Worm (Caenorhabditis elegans) whole organism, young adult: Measurements from ENCODE around the gene T22E5.6.

ENCODE experiments used
- B0019.2 ChIP-seq: fragments of 200-800 bp; sonication (Bioruptor generic); conservative IDR thresholded peaks from 2 replicates; pipeline ENCODE4 v1.3.6; 2022; ENCODE audit warnings: missing genetic modification reagents, missing genetic modification characterization, missing compliant biosample characterization
- B0035.1 ChIP-seq: sonication (generic microtip); optimal IDR thresholded peaks from 2 replicates; lab custom pipeline; 2016; ENCODE audit warnings: missing genetic modification characterization, mild to moderate bottlenecking, missing compliant biosample characterization, missing genotype, missing genetic modification reagents
- B0336.3 ChIP-seq: fragments of 200-800 bp; sonication (Bioruptor generic); IDR thresholded peaks from 2 replicates; pipeline ENCODE4 v1.3.6; 2022; ENCODE audit warnings: missing genetic modification characterization, missing compliant biosample characterization
- F23B12.7 ChIP-seq: sonication (generic microtip); optimal IDR thresholded peaks from 2 replicates; lab custom pipeline; 2017; ENCODE audit warnings: missing genetic modification characterization, mild to moderate bottlenecking, missing compliant biosample characterization, antibody characterized with exemption, moderate library complexity; ENCODE audit not compliant: insufficient read depth
- F39B2.1 ChIP-seq: fragments of 200-800 bp; sonication (Bioruptor generic); IDR thresholded peaks from 2 replicates; pipeline ENCODE4 v1.3.6; 2022; ENCODE audit warnings: missing genetic modification reagents, missing genetic modification characterization, missing compliant biosample characterization
- F49E8.2 ChIP-seq: sonication (generic microtip); optimal IDR thresholded peaks from 3 replicates; lab custom pipeline; 2017; ENCODE audit warnings: missing genetic modification characterization, mild to moderate bottlenecking, missing compliant biosample characterization, antibody characterized with exemption, moderate library complexity; ENCODE audit not compliant: insufficient read depth
- F52B5.7 ChIP-seq: sonication (generic microtip); optimal IDR thresholded peaks from 2 replicates; lab custom pipeline; 2016; ENCODE audit warnings: mild to moderate bottlenecking, missing genetic modification characterization, missing compliant biosample characterization
- Y95B8A.8 ChIP-seq: fragments of 200-800 bp; sonication (Bioruptor generic); IDR thresholded peaks from 2 replicates; pipeline ENCODE4 v1.3.6; 2022; ENCODE audit warnings: missing genetic modification reagents, missing genetic modification characterization, missing compliant biosample characterization
- ccch-3 ChIP-seq: fragments of 200-800 bp; sonication (Bioruptor generic); optimal IDR thresholded peaks from 2 replicates; lab custom pipeline; 2018; ENCODE audit warnings: mild to moderate bottlenecking, missing genetic modification characterization, missing compliant biosample characterization
- cebp-1 ChIP-seq, 2 experiments: fragments of 200-800 bp in 1 of 2; sonication (Bioruptor generic) in 1 of 2; sonication (generic microtip) in 1 of 2; IDR thresholded peaks in 1 of 2; optimal IDR thresholded peaks in 1 of 2; 2 replicates each; pipeline versions ENCODE4 v1.3.6 to Lab custom; 2017 to 2022; ENCODE audit warnings: missing compliant biosample characterization in 2 of 2, missing genetic modification characterization in 2 of 2, mild to moderate bottlenecking in 1 of 2, missing genetic modification reagents in 1 of 2, moderate library complexity in 1 of 2
- ceh-27 ChIP-seq: fragments of 200-800 bp; sonication (Bioruptor generic); optimal IDR thresholded peaks from 2 replicates; lab custom pipeline; 2018; ENCODE audit warnings: mild to moderate bottlenecking, missing genetic modification characterization, moderate library complexity, missing compliant biosample characterization
- ceh-58 ChIP-seq: fragments of 200-800 bp; sonication (Bioruptor generic); IDR thresholded peaks from 2 replicates; pipeline ENCODE4 v1.3.6; 2022; ENCODE audit warnings: missing genetic modification characterization, missing compliant biosample characterization
- dox-1 ChIP-seq: fragments of 200-800 bp; sonication (Bioruptor generic); IDR thresholded peaks from 2 replicates; pipeline ENCODE4 v1.3.6; 2022; ENCODE audit warnings: missing genetic modification reagents, missing genetic modification characterization, missing compliant biosample characterization
- dpff-1 ChIP-seq: sonication (generic microtip); optimal IDR thresholded peaks from 2 replicates; lab custom pipeline; 2017; ENCODE audit warnings: mild to moderate bottlenecking, missing genetic modification characterization, missing compliant biosample characterization
- efl-1 ChIP-seq: fragments of 150-350 bp; optimal IDR thresholded peaks from 2 replicates; lab custom pipeline; 2014; ENCODE audit warnings: missing biosample characterization, missing genetic modification reagents, missing genetic modification characterization
- fkh-3 ChIP-seq: sonication (generic microtip); optimal IDR thresholded peaks from 2 replicates; lab custom pipeline; 2016; ENCODE audit warnings: mild to moderate bottlenecking, missing genetic modification characterization, missing compliant biosample characterization
- hrde-1 ChIP-seq: sonication (generic microtip); optimal IDR thresholded peaks from 2 replicates; lab custom pipeline; 2016; ENCODE audit warnings: missing genetic modification characterization, mild to moderate bottlenecking, missing compliant biosample characterization, moderate library complexity, missing genotype, missing genetic modification reagents, borderline replicate concordance
- hsf-1 ChIP-seq: fragments of 200-800 bp; sonication (Bioruptor generic); IDR thresholded peaks from 2 replicates; pipeline ENCODE4 v1.3.6; 2022; ENCODE audit warnings: missing genetic modification reagents, missing genetic modification characterization, missing compliant biosample characterization
- let-526 ChIP-seq: fragments of 200-800 bp; sonication (Bioruptor generic); IDR thresholded peaks from 2 replicates; pipeline ENCODE4 v1.3.6; 2022; ENCODE audit warnings: missing genetic modification reagents, missing genetic modification characterization, missing compliant biosample characterization
- lin-35 ChIP-seq, 3 experiments: fragments of 150-350 bp in 2 of 3; sonication (generic microtip) in 1 of 3; optimal IDR thresholded peaks; 2 replicates each; lab custom pipeline; 2014 to 2018; ENCODE audit warnings: missing biosample characterization in 3 of 3, missing genetic modification characterization in 3 of 3, missing genetic modification reagents in 3 of 3
- lin-40 ChIP-seq: sonication (generic microtip); optimal IDR thresholded peaks from 2 replicates; lab custom pipeline; 2016; ENCODE audit warnings: missing genetic modification characterization, mild to moderate bottlenecking, missing compliant biosample characterization, missing genotype, missing genetic modification reagents
- lir-1 ChIP-seq: fragments of 200-800 bp; sonication (Bioruptor generic); conservative IDR thresholded peaks from 2 replicates; pipeline ENCODE4 v1.3.6; 2022; ENCODE audit warnings: missing genetic modification reagents, missing genetic modification characterization, missing compliant biosample characterization
- madf-10 ChIP-seq: sonication (generic microtip); optimal IDR thresholded peaks from 2 replicates; lab custom pipeline; 2016; ENCODE audit warnings: mild to moderate bottlenecking, missing genetic modification characterization, missing compliant biosample characterization
- mel-28 ChIP-seq: sonication (generic microtip); optimal IDR thresholded peaks from 2 replicates; lab custom pipeline; 2016; ENCODE audit warnings: borderline replicate concordance, mild to moderate bottlenecking, missing genetic modification characterization, missing compliant biosample characterization
- mes-4 ChIP-seq: sonication (generic microtip); optimal IDR thresholded peaks from 2 replicates; lab custom pipeline; 2016; ENCODE audit warnings: missing genotype, missing genetic modification characterization, missing compliant biosample characterization
- nfyb-1 ChIP-seq: fragments of 200-800 bp; sonication (Bioruptor generic); IDR thresholded peaks from 2 replicates; pipeline ENCODE4 v1.3.6; 2022; ENCODE audit warnings: missing genetic modification reagents, missing genetic modification characterization, missing compliant biosample characterization
- pha-4 ChIP-seq: fragments of 150-350 bp; sonication (generic microtip); optimal IDR thresholded peaks from 2 replicates; lab custom pipeline; 2014; ENCODE audit warnings: missing biosample characterization, missing genetic modification reagents, missing genetic modification characterization
- rcor-1 ChIP-seq: fragments of 200-800 bp; sonication (Bioruptor generic); IDR thresholded peaks from 2 replicates; pipeline ENCODE4 v1.3.6; 2022; ENCODE audit warnings: missing genetic modification reagents, missing genetic modification characterization, missing compliant biosample characterization
- repo-1 ChIP-seq: sonication (generic microtip); optimal IDR thresholded peaks from 2 replicates; lab custom pipeline; 2017; ENCODE audit warnings: mild to moderate bottlenecking, missing genetic modification characterization, missing compliant biosample characterization
- sdz-38 ChIP-seq: sonication (generic microtip); optimal IDR thresholded peaks from 2 replicates; lab custom pipeline; 2016; ENCODE audit warnings: missing genotype, missing genetic modification characterization, missing compliant biosample characterization
- snpc-1.3 ChIP-seq: sonication (generic microtip); optimal IDR thresholded peaks from 2 replicates; lab custom pipeline; 2017; ENCODE audit warnings: missing genetic modification characterization, mild to moderate bottlenecking, missing compliant biosample characterization, antibody characterized with exemption, moderate library complexity, missing genotype, missing genetic modification reagents; ENCODE audit not compliant: insufficient read depth
- snpc-3.4 ChIP-seq: sonication (generic microtip); optimal IDR thresholded peaks from 2 replicates; lab custom pipeline; 2017; ENCODE audit warnings: missing genetic modification characterization, mild to moderate bottlenecking, missing compliant biosample characterization, antibody characterized with exemption, moderate library complexity, missing genotype, missing genetic modification reagents
- tbx-9 ChIP-seq: sonication (generic microtip); optimal IDR thresholded peaks from 2 replicates; lab custom pipeline; 2016; ENCODE audit warnings: borderline replicate concordance, missing genetic modification characterization, inconsistent platforms, missing compliant biosample characterization
- tlf-1 ChIP-seq: fragments of 200-800 bp; sonication (Bioruptor generic); optimal IDR thresholded peaks from 2 replicates; lab custom pipeline; 2018; ENCODE audit warnings: mild to moderate bottlenecking, missing genetic modification characterization, missing compliant biosample characterization
- unc-130 ChIP-seq: sonication (generic microtip); optimal IDR thresholded peaks from 2 replicates; lab custom pipeline; 2016; ENCODE audit warnings: missing genetic modification reagents, missing genetic modification characterization, missing compliant biosample characterization
- unc-62 ChIP-seq: fragments of 150-350 bp; optimal IDR thresholded peaks from 2 replicates; lab custom pipeline; 2014; ENCODE audit warnings: missing biosample characterization, missing genetic modification reagents, missing genetic modification characterization
- zfh-2 ChIP-seq: fragments of 200-800 bp; sonication (Bioruptor generic); conservative IDR thresholded peaks from 2 replicates; pipeline ENCODE4 v1.3.6; 2022; ENCODE audit warnings: missing genetic modification reagents, missing genetic modification characterization, missing compliant biosample characterization
- zim-3 ChIP-seq: sonication (generic microtip); optimal IDR thresholded peaks from 2 replicates; lab custom pipeline; 2017; ENCODE audit warnings: mild to moderate bottlenecking, missing genetic modification characterization, moderate library complexity, missing compliant biosample characterization
- ztf-6 ChIP-seq: fragments of 200-800 bp; sonication (Bioruptor generic); IDR thresholded peaks from 2 replicates; pipeline ENCODE4 v1.3.6; 2022; ENCODE audit warnings: missing genetic modification reagents, missing genetic modification characterization, missing compliant biosample characterization

T22E5.6 gene

DNA sequence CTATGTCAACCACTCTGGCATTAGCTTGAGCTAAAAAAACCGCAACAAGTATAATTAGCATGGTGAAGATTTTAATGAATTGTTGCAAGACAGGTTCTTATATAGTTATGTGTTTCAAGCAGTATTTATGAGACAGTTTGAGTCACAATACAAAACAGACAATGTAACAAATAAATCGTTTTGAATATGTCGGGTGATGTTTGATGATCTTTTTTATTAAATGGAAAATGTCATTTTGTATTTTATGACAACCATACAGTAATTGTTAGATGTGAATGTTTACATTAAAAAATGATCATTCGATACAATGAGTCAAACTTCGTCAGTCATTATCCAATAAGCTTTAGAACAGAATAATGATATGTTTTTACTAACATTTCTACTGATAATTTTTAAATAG, 27.2 kb upstream of the T22E5.6 start, which contains the start of gene K10C2.7:
Gene K10C2.7 (minus strand): TSS at position 101 of the 400 bp plus-strand sequence.
- TF ChIP-seq F49E8.2 (tag; lab: Kevin White, UChicago) (no peak), mes-4 (tag; lab: Kevin White, UChicago) (no peak), snpc-3.4 (tag; lab: Kevin White, UChicago) (no peak), efl-1 (GFP tag; lab: Kevin White, UChicago) (no peak)
- TF ChIP-seq, all 124 proteins: peak for 0

DNA sequence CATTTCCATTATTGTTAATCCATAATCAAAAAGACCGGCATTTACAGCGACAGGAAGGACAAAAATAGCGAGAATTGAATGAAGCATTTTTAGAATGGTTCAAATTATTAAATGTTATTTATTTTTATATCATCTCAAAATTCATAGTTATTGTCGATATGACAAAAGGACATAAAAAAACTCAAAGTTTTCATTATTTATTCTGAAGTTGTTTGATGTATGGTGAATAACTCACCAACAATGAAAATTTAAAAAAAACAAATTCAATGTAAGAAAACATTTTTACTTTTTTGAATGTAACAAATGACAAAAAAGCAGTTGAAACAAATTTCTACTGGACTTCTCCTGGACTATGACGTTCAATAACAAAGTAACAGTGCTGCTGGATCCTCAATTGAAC, 24.3 kb upstream of the T22E5.6 start, which contains the start of gene K10C2.14:
Gene K10C2.14 (minus strand): TSS at position 101 of the 400 bp plus-strand sequence.
- TF ChIP-seq repo-1 (no peak), lin-40 (tag; lab: Kevin White, UChicago) (no peak), mel-28 (tag; lab: Kevin White, UChicago) (no peak), nfyb-1 (no peak), dpff-1 (tag; lab: Kevin White, UChicago) (no peak), hrde-1 (tag; lab: Kevin White, UChicago) (no peak), B0035.1 (no peak), zfh-2 (GFP tag; lab: Robert Waterston, UW) (no peak), cebp-1 (GFP tag; IDR thresholded peaks at IDR 0.05; lab: Robert Waterston, UW) (no peak), cebp-1 (tag; optimal IDR thresholded peaks at IDR 0.05; lab: Kevin White, UChicago) (no peak), let-526 (GFP tag; lab: Robert Waterston, UW) (no peak)

DNA sequence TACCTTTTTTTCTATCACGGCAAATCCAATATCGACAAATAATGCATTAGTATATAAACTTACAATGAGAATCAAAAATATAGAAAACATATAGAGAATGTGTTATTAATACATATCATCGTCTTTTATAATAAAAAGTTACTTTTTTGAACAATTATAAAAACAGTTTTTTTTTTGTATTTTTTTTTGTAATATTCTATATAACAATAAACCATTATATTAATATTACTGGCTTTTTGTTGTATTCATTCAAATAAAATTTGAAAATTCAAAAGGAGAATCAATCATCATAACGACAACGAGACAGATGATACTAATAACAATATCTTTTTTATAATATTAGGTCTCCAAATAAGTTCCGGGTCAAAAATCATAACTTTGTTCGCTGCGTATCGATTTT, 21.3 kb upstream of the T22E5.6 start, which contains the start of gene K10C2.8:
Gene K10C2.8 (minus strand): TSS at position 101 of the 400 bp plus-strand sequence.
- TF ChIP-seq pha-4 (tag; lab: Kevin White, UChicago) (no peak), dox-1 (GFP tag; lab: Robert Waterston, UW) (no peak), mel-28 (tag; lab: Kevin White, UChicago) (no peak), fkh-3 (no peak), madf-10 (tag; lab: Kevin White, UChicago) (no peak), rcor-1 (GFP tag; lab: Robert Waterston, UW) (no peak), unc-62 (GFP tag; lab: Kevin White, UChicago) (no peak), ceh-27 (no peak), Y95B8A.8 (GFP tag; lab: Robert Waterston, UW) (no peak), lir-1 (GFP tag; lab: Robert Waterston, UW) (no peak), hsf-1 (GFP tag; lab: Robert Waterston, UW) (no peak), ceh-58 (no peak), ccch-3 (GFP tag; lab: Kevin White, UChicago) (no peak), B0019.2 (no peak), hrde-1 (tag; lab: Kevin White, UChicago) (no peak), unc-130 (GFP tag; lab: Kevin White, UChicago) (no peak), lin-35 (GFP tag; optimal IDR thresholded peaks at IDR 0.05; lab: Kevin White, UChicago) (no peak)

DNA sequence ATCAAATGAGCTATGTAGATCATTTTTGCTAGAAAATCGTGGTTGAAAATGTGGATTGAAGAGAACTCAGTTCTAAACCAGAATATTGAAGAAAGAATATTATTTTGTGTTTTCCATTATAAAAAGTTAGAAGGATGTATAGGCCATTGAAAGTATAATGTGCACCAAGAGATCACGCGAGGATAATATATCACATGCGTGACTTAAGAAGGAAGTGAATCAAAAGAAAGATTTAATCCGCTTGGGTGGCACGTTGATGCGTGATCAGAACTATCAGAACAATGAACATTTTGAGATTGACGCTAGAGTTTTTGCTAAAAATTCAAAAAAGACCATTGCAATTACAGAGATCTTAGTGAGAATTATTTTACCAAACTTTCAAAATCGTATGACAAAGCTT, 19.6 kb upstream of the T22E5.6 start:
- TF ChIP-seq tbx-9 (tag; lab: Kevin White, UChicago) (no peak), sdz-38 (no peak), snpc-1.3 (tag; lab: Kevin White, UChicago) (no peak), F39B2.1 (GFP tag; lab: Robert Waterston, UW) (no peak), lin-40 (tag; lab: Kevin White, UChicago) (no peak), F52B5.7 (no peak), B0336.3 (GFP tag; lab: Robert Waterston, UW) (no peak), ztf-6 (no peak), F23B12.7 (tag; lab: Kevin White, UChicago) (no peak), cebp-1 (GFP tag; IDR thresholded peaks at IDR 0.05; lab: Robert Waterston, UW) (no peak), cebp-1 (tag; optimal IDR thresholded peaks at IDR 0.05; lab: Kevin White, UChicago) (no peak), zim-3 (no peak), unc-130 (GFP tag; lab: Kevin White, UChicago) (no peak), tlf-1 (GFP tag; lab: Kevin White, UChicago) (no peak), repo-1 (no peak)
